Worm (Caenorhabditis elegans): ENCODE data around the gene srlf-26.

The srlf-26 gene

DNA sequence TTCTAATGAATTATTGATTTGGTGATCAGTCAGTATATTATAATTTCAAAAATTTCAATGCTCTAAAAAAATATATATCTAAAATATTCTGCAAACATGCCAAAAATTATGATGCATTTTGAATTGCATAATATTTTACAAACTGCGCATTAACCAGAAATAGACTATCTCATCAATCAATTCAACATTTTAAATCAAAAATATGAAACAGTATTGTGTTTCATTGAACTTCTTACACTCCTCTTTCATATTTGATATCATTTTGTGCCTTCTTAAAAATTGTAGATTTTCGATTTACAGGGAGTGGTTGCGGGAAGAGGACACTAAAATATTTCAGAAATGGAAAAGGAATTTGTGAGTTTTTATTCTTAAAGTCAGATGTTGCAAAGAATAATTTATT, 47.9 kb downstream of the srlf-26 start, which contains the start of gene ent-4:
ent-4 (plus strand) TSS at position 301 of the 400 bp plus-strand sequence.
- TF ChIP-seq dao-5 (tag; optimal IDR thresholded peaks at IDR 0.05), result no peak
- TF ChIP-seq W03F9.2 (tag; optimal IDR thresholded peaks at IDR 0.05), result no peak
- TF ChIP-seq him-1 (tag; optimal IDR thresholded peaks at IDR 0.05), result no peak

- TF ChIP-seq dao-5 (tag; optimal IDR thresholded peaks at IDR 0.05), result no peak
- no peak for TF ChIP-seq him-1 (tag; optimal IDR thresholded peaks at IDR 0.05)
- TF ChIP-seq W03F9.2 (tag; optimal IDR thresholded peaks at IDR 0.05), result no peak
These were observed 49.1 kb downstream of the srlf-26 start for ce11 chrIV:13727865-13728264.
